Fruit fly (Drosophila melanogaster): ENCODE data around the gene Vps16B.
A peak's percentile ranks its signal among the peaks of the same experiment; 100 is the strongest.

Gene Vps16B

DNA sequence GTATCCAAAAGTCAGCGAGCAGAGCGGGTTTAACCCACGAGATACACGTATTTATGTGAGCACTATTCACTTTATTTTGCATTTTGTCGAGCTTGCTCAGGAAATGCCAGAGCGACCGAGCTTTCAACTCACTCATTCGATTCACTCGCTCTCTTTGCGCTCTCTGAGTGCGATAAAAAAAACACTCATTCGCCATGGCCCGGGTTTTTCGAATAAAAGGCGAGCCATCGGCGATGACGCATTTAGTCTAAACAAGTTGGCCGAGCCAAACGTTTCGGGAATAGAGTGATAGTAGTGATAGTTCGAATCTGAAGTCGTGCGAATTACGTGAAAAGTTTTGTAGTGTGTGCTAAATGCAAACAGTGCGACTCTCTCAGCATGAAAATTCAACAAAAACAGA, 33.9 kb downstream of the Vps16B start (continued):
- TF ChIP-seq nau (GFP tag; optimal IDR thresholded peaks at IDR 0.05) (no peak), bowl (GFP tag; IDR thresholded peaks at IDR 0.05) (no peak), Bdp1 (GFP tag; optimal IDR thresholded peaks at IDR 0.05) (no peak), CG17359 (tag; optimal IDR thresholded peaks at IDR 0.05) (peak; percentile 8), luna (GFP tag; optimal IDR thresholded peaks at IDR 0.05) (no peak), Bteb2 (GFP tag; optimal IDR thresholded peaks at IDR 0.05) (no peak), CG12155 (GFP tag; optimal IDR thresholded peaks at IDR 0.05) (no peak), CG2875 (GFP tag; optimal IDR thresholded peaks at IDR 0.05) (no peak), onecut (GFP tag; IDR thresholded peaks at IDR 0.05) (no peak), lilli (GFP tag; optimal IDR thresholded peaks at IDR 0.05) (no peak), grau (tag; optimal IDR thresholded peaks at IDR 0.05) (no peak), seq (GFP tag; IDR thresholded peaks at IDR 0.05) (no peak), vnd (GFP tag; IDR thresholded peaks at IDR 0.05; ENCODE audit: partially characterized antibody) (no peak), Usf (GFP tag; optimal IDR thresholded peaks at IDR 0.05) (no peak), Xrp1 (GFP tag; IDR thresholded peaks at IDR 0.05) (no peak), CG8281 (tag; optimal IDR thresholded peaks at IDR 0.05) (no peak), ftz-f1 (GFP tag; optimal IDR thresholded peaks at IDR 0.05) (no peak), Atf3 (GFP tag; optimal IDR thresholded peaks at IDR 0.05) (peak; percentile 55), bbx (GFP tag; IDR thresholded peaks at IDR 0.05; ENCODE audit: partially characterized antibody) (peak; percentile 67), otp (GFP tag; IDR thresholded peaks at IDR 0.05) (no peak; the same call in 2 of the 3 replicates), CG14441 (GFP tag; IDR thresholded peaks at IDR 0.05) (no peak), trh (GFP tag; optimal IDR thresholded peaks at IDR 0.05) (no peak), sqz (GFP tag; optimal IDR thresholded peaks at IDR 0.05) (peak; percentile 66), CG3847 (GFP tag; IDR thresholded peaks at IDR 0.05) (no peak), Hmx (GFP tag; optimal IDR thresholded peaks at IDR 0.05) (no peak), klu (GFP tag; IDR thresholded peaks at IDR 0.05) (no peak), tx (GFP tag; optimal IDR thresholded peaks at IDR 0.05) (no peak), CG13775 (GFP tag; optimal IDR thresholded peaks at IDR 0.05) (no peak), CG12391 (tag; optimal IDR thresholded peaks at IDR 0.05) (no peak), ap (GFP tag; IDR thresholded peaks at IDR 0.05) (no peak), CG4282 (GFP tag; optimal IDR thresholded peaks at IDR 0.05) (no peak), Tbp (GFP tag; optimal IDR thresholded peaks at IDR 0.05) (no peak), ato (GFP tag; IDR thresholded peaks at IDR 0.05; ENCODE audit: partially characterized antibody) (peak; percentile 56; the same call in 1 of the 2 replicates), Antp (GFP tag; optimal IDR thresholded peaks at IDR 0.05) (peak; percentile 18), CG32767 (GFP tag; IDR thresholded peaks at IDR 0.05) (no peak), pnt (GFP tag; optimal IDR thresholded peaks at IDR 0.05) (no peak), cg (GFP tag; optimal IDR thresholded peaks at IDR 0.05) (peak; percentile 42), CG10979 (tag; optimal IDR thresholded peaks at IDR 0.05) (no peak), hth (optimal IDR thresholded peaks at IDR 0.05) (no peak), CG31388 (GFP tag; optimal IDR thresholded peaks at IDR 0.05) (no peak), Spps (tag; optimal IDR thresholded peaks at IDR 0.05) (no peak), CG10209 (GFP tag; optimal IDR thresholded peaks at IDR 0.05) (no peak), pros (GFP tag; optimal IDR thresholded peaks at IDR 0.05) (no peak), pita (GFP tag; optimal IDR thresholded peaks at IDR 0.05) (no peak), TFAM (GFP tag; optimal IDR thresholded peaks at IDR 0.05) (no peak), CG12942 (GFP tag; optimal IDR thresholded peaks at IDR 0.05) (no peak), Hr39 (optimal IDR thresholded peaks at IDR 0.05) (no peak), amos (GFP tag; IDR thresholded peaks at IDR 0.05; ENCODE audit: partially characterized antibody) (peak; percentile 64; the same call in 1 of the 2 replicates), ken (GFP tag; IDR thresholded peaks at IDR 0.05) (0 out of 3 replicates have a peak, but pooled peaks have one; percentile 36), eve (GFP tag; optimal IDR thresholded peaks at IDR 0.05) (no peak), NfI (GFP tag; optimal IDR thresholded peaks at IDR 0.05) (no peak), lola (GFP tag; optimal IDR thresholded peaks at IDR 0.05) (no peak), Mrtf (GFP tag; IDR thresholded peaks at IDR 0.05) (no peak)

Data from whole organism, embryonic.